Worm (Caenorhabditis elegans) whole organism, L3 larva: ENCODE measurements around the gene C09E7.8.
A peak's percentile ranks its signal among the peaks of the same experiment; 100 is the strongest.

Experiments
- R02D3.7 ChIP-seq: fragments of 150-350 bp; optimal IDR thresholded peaks from 2 replicates; lab custom pipeline; 2014; ENCODE audit warnings: missing biosample characterization, missing genetic modification characterization
- ZK546.5 ChIP-seq: sonication (generic microtip); optimal IDR thresholded peaks from 2 replicates; lab custom pipeline; 2017; ENCODE audit warnings: missing biosample characterization, missing genetic modification characterization
- aly-2 ChIP-seq: fragments of 150-350 bp; optimal IDR thresholded peaks from 2 replicates; lab custom pipeline; 2014; ENCODE audit warnings: missing biosample characterization, missing genetic modification characterization
- ama-1 ChIP-seq: fragments of 150-350 bp; optimal IDR thresholded peaks from 2 replicates; lab custom pipeline; 2018
- ceh-28 ChIP-seq: fragments of 150-350 bp; optimal IDR thresholded peaks from 2 replicates; lab custom pipeline; 2014; ENCODE audit warnings: missing biosample characterization, missing genetic modification reagents, missing genetic modification characterization
- ceh-82 ChIP-seq: fragments of 150-350 bp; optimal IDR thresholded peaks from 2 replicates; lab custom pipeline; 2014; ENCODE audit warnings: missing biosample characterization, missing genetic modification characterization
- ceh-9 ChIP-seq: sonication (generic microtip); optimal IDR thresholded peaks from 2 replicates; lab custom pipeline; 2018; ENCODE audit warnings: missing biosample characterization, missing genetic modification characterization
- daf-12 ChIP-seq: fragments of 150-350 bp; optimal IDR thresholded peaks from 2 replicates; lab custom pipeline; 2014; ENCODE audit warnings: missing biosample characterization, missing genetic modification reagents, missing genetic modification characterization
- egl-5 ChIP-seq: fragments of 150-350 bp; optimal IDR thresholded peaks from 2 replicates; lab custom pipeline; 2017; ENCODE audit warnings: missing biosample characterization, missing genetic modification reagents, missing genetic modification characterization, inconsistent platforms
- elt-1 ChIP-seq: fragments of 150-350 bp; optimal IDR thresholded peaks from 2 replicates; lab custom pipeline; 2014; ENCODE audit warnings: missing biosample characterization, missing genetic modification characterization
- elt-2 ChIP-seq: sonication (generic microtip); optimal IDR thresholded peaks from 2 replicates; lab custom pipeline; 2016; ENCODE audit warnings: missing genetic modification reagents, mild to moderate bottlenecking, missing genetic modification characterization, missing compliant biosample characterization
- elt-3 ChIP-seq, 3 experiments: fragments of 150-350 bp in 1 of 3; sonication (generic microtip) in 2 of 3; optimal IDR thresholded peaks; 2 replicates in 2 of 3; 4 replicates in 1 of 3; lab custom pipeline; 2014 to 2017; ENCODE audit warnings: missing biosample characterization in 3 of 3, missing genetic modification characterization in 3 of 3
- eor-1 ChIP-seq, 2 experiments: fragments of 150-350 bp; optimal IDR thresholded peaks; 2 replicates each; lab custom pipeline; 2014 to 2018; ENCODE audit warnings: missing biosample characterization in 2 of 2, missing genetic modification characterization in 2 of 2
- fkh-10 ChIP-seq: sonication (generic microtip); optimal IDR thresholded peaks from 2 replicates; lab custom pipeline; 2017; ENCODE audit warnings: missing biosample characterization, missing genetic modification reagents, missing genetic modification characterization
- fkh-2 ChIP-seq: fragments of 150-350 bp; optimal IDR thresholded peaks from 2 replicates; lab custom pipeline; 2014; ENCODE audit warnings: missing biosample characterization, missing genetic modification reagents, missing genetic modification characterization
- hmg-11 ChIP-seq: sonication (generic microtip); optimal IDR thresholded peaks from 2 replicates; lab custom pipeline; 2016; ENCODE audit warnings: missing genetic modification characterization, missing compliant biosample characterization
- lin-15B ChIP-seq: fragments of 150-350 bp; optimal IDR thresholded peaks from 2 replicates; lab custom pipeline; 2014; ENCODE audit warnings: missing biosample characterization, missing genetic modification characterization
- lsy-12 ChIP-seq: sonication (generic microtip); optimal IDR thresholded peaks from 2 replicates; lab custom pipeline; 2016; ENCODE audit warnings: mild to moderate bottlenecking, missing genetic modification characterization, missing compliant biosample characterization
- mdl-1 ChIP-seq: fragments of 150-350 bp; optimal IDR thresholded peaks from 2 replicates; lab custom pipeline; 2014; ENCODE audit warnings: missing biosample characterization, missing genetic modification characterization
- mml-1 ChIP-seq: fragments of 150-350 bp; sonication (generic microtip); optimal IDR thresholded peaks from 3 replicates; lab custom pipeline; 2014; ENCODE audit warnings: missing biosample characterization, missing genetic modification characterization
- nfya-1 ChIP-seq: sonication (generic microtip); optimal IDR thresholded peaks from 2 replicates; lab custom pipeline; 2017; ENCODE audit warnings: missing genetic modification characterization, mild to moderate bottlenecking, missing compliant biosample characterization, antibody characterized with exemption, moderate library complexity; ENCODE audit not compliant: insufficient read depth
- nhr-11 ChIP-seq: fragments of 150-350 bp; optimal IDR thresholded peaks from 2 replicates; lab custom pipeline; 2014; ENCODE audit warnings: missing biosample characterization, missing genetic modification characterization
- nhr-12 ChIP-seq: fragments of 150-350 bp; optimal IDR thresholded peaks from 2 replicates; lab custom pipeline; 2014; ENCODE audit warnings: missing biosample characterization, missing genetic modification characterization
- nhr-237 ChIP-seq: fragments of 150-350 bp; optimal IDR thresholded peaks from 2 replicates; lab custom pipeline; 2014; ENCODE audit warnings: missing biosample characterization, missing genetic modification characterization
- nhr-25 ChIP-seq: sonication (generic microtip); optimal IDR thresholded peaks from 2 replicates; lab custom pipeline; 2017; ENCODE audit warnings: missing biosample characterization, missing genetic modification characterization
- nhr-28 ChIP-seq: fragments of 150-350 bp; optimal IDR thresholded peaks from 2 replicates; lab custom pipeline; 2014; ENCODE audit warnings: missing biosample characterization, missing genetic modification characterization
- nhr-43 ChIP-seq: sonication (generic microtip); optimal IDR thresholded peaks from 2 replicates; lab custom pipeline; 2016; ENCODE audit warnings: mild to moderate bottlenecking, missing genetic modification characterization, missing compliant biosample characterization; ENCODE audit not compliant: poor library complexity, severe bottlenecking
- nhr-67 ChIP-seq: fragments of 150-350 bp; optimal IDR thresholded peaks from 2 replicates; lab custom pipeline; 2014; ENCODE audit warnings: missing biosample characterization, missing genetic modification characterization
- nhr-76 ChIP-seq: fragments of 150-350 bp; sonication (generic microtip); optimal IDR thresholded peaks from 5 replicates; lab custom pipeline; 2014; ENCODE audit warnings: missing biosample characterization, missing genetic modification characterization
- nhr-77 ChIP-seq: fragments of 150-350 bp; optimal IDR thresholded peaks from 2 replicates; lab custom pipeline; 2014; ENCODE audit warnings: missing biosample characterization, missing genetic modification characterization
- pha-4 ChIP-seq: fragments of 150-350 bp; optimal IDR thresholded peaks from 2 replicates; lab custom pipeline; 2014; ENCODE audit warnings: missing biosample characterization, missing genetic modification reagents, missing genetic modification characterization
- pqm-1 ChIP-seq: fragments of 150-350 bp; optimal IDR thresholded peaks from 2 replicates; lab custom pipeline; 2017; ENCODE audit warnings: missing biosample characterization, missing genetic modification characterization, inconsistent platforms
- sea-2 ChIP-seq: fragments of 150-350 bp; sonication (generic microtip); optimal IDR thresholded peaks from 4 replicates; lab custom pipeline; 2014; ENCODE audit warnings: missing biosample characterization, missing genetic modification reagents, missing genetic modification characterization
- skn-1 ChIP-seq: fragments of 150-350 bp; optimal IDR thresholded peaks from 2 replicates; lab custom pipeline; 2014; ENCODE audit warnings: missing biosample characterization, missing genetic modification characterization
- snpc-4 ChIP-seq: fragments of 150-350 bp; optimal IDR thresholded peaks from 2 replicates; lab custom pipeline; 2014; ENCODE audit warnings: missing biosample characterization, missing genetic modification characterization
- tbx-2 ChIP-seq: sonication (generic microtip); optimal IDR thresholded peaks from 2 replicates; lab custom pipeline; 2016; ENCODE audit warnings: mild to moderate bottlenecking, missing genetic modification characterization, missing compliant biosample characterization
- unc-39 ChIP-seq: sonication (generic microtip); optimal IDR thresholded peaks from 4 replicates; lab custom pipeline; 2017; ENCODE audit warnings: missing biosample characterization, missing genetic modification characterization
- zag-1 ChIP-seq: fragments of 150-350 bp; optimal IDR thresholded peaks from 2 replicates; lab custom pipeline; 2014; ENCODE audit warnings: missing biosample characterization, missing genetic modification characterization
- ztf-11 ChIP-seq: fragments of 150-350 bp; optimal IDR thresholded peaks from 2 replicates; lab custom pipeline; 2014; ENCODE audit warnings: missing biosample characterization, missing genetic modification characterization
- ztf-4 ChIP-seq: fragments of 150-350 bp; optimal IDR thresholded peaks from 2 replicates; lab custom pipeline; 2014; ENCODE audit warnings: missing biosample characterization, missing genetic modification characterization

Gene C09E7.8

DNA sequence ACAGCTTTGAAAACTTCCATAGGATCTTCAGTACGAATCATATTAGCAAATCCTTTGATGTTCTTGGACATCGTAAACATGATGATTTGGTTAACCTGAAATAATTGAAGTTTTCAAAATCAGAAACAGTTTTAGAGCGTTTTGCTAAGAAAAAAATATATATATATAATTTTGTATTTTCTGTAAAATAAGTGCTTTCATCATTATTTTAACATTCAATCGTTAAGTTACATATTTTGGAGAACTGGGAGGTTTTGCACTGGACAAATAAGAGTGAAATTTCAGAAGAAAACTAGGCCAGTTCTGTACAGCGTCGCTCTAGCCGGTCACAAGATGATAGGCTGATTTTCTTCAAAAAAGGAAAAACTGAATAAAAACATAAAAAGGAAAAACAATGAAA lies 20.1 kb upstream of the C09E7.8 start, which contains the start of gene F27B3.6:
TSS of gene F27B3.6 (minus strand) at position 101 of the 400 bp plus-strand sequence.
- TF ChIP-seq elt-2 (tag; lab: Kevin White, UChicago) (no peak), pha-4 (tag; lab: Kevin White, UChicago) (no peak), mml-1 (tag; lab: Kevin White, UChicago) (no peak), nfya-1 (no peak), ztf-11 (tag; lab: Kevin White, UChicago) (no peak), pqm-1 (tag; lab: Kevin White, UChicago) (no peak), snpc-4 (tag; lab: Kevin White, UChicago) (no peak), nhr-12 (no peak), lin-15B (no peak), nhr-77 (no peak), ZK546.5 (tag; lab: Kevin White, UChicago) (no peak), R02D3.7 (tag; lab: Kevin White, UChicago) (no peak), daf-12 (tag; lab: Kevin White, UChicago) (no peak), ztf-4 (tag; lab: Kevin White, UChicago) (no peak), eor-1 (tag; optimal IDR thresholded peaks at IDR 0.05; lab: Kevin White, UChicago) (no peak), fkh-2 (tag; lab: Kevin White, UChicago) (no peak), zag-1 (tag; lab: Kevin White, UChicago) (no peak), nhr-25 (tag; lab: Kevin White, UChicago) (no peak)

DNA sequence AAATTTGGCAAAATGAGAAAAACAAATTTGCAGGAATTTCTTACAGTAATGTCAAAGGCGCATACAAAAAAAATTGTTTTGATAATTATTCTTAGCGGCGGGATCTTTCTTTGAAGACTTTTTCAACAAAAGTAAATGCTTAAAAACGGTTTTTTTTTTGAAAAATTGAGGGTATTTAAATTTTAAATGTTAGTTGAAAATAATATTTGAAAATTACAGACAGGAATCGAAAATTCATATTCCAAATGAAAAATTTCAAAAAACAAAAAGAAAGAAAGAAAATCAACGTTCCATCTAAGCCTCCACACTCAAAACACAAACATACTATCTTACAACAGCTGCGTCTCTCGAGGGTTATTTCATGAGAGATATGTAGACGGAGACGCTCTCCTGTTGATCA lies 18.8 kb upstream of the C09E7.8 start:
- TF ChIP-seq nhr-43 (no peak), daf-12 (tag; lab: Kevin White, UChicago) (no peak), zag-1 (tag; lab: Kevin White, UChicago) (no peak), R02D3.7 (tag; lab: Kevin White, UChicago) (no peak), ceh-9 (tag; lab: Kevin White, UChicago) (no peak), nhr-67 (tag; lab: Kevin White, UChicago) (no peak), nhr-12 (no peak), elt-3 (tag; optimal IDR thresholded peaks at IDR 0.05; lab: Kevin White, UChicago) (no peak), mdl-1 (tag; lab: Kevin White, UChicago) (no peak), snpc-4 (tag; lab: Kevin White, UChicago) (no peak), sea-2 (GFP tag; lab: Kevin White, UChicago) (no peak), hmg-11 (no peak), nhr-28 (tag; lab: Kevin White, UChicago) (no peak)

DNA sequence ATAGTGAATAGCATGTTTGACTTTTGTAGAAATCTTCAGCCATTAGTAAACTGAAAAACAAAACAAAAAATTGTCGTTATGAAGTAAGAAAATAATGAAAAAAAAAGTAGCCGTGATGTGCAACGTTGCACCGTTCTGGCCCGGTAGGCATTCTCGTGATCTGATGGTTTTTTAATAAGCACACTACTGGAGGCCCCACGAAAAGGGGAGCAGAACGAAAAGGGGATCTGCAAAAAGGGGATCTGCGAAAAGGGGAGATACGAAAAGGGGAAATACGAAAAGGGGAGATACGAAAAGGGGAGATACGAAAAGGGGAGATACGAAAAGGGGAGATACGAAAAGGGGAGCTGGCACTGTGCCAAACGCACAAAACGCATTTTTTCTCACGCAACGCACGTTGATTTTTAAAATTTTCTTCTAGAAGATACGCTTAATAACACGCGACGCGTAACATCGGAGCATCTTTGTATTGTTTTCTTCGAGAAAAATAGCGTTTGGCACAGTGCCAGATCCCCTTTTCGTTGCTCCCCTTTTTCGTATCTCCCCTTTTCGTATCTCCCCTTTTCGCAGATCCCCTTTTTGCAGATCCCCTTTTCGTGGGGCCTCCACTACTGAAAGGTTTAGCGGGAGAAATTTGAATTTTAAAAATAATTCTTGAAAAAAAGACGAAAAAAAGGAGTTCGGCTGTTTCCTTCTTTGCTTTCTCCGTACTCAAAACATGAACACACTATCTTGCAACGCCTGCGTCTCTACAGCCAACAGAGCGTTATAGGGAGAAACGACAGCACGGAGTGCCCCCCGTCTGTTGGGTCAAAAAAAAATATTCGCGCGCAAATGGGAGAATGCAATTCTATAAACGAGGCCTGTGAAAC lies 7.0 kb downstream of the C09E7.8 start, which contains the start of gene C09E7.7:
TSS of gene C09E7.7 (minus strand) at position 57 of the 872 bp plus-strand sequence.
- peak; percentile 25 for TF ChIP-seq snpc-4 (tag; lab: Kevin White, UChicago)
- peak; percentile 15 for TF ChIP-seq nhr-25 (tag; lab: Kevin White, UChicago)
- TF ChIP-seq hmg-11, result peak; percentile 11
- TF ChIP-seq elt-2 (tag; lab: Kevin White, UChicago), result peak; percentile 16
- peak; percentile 0 for TF ChIP-seq ceh-28 (tag; lab: Kevin White, UChicago)
- TF ChIP-seq nhr-43, result peak; percentile 63
- peak; percentile 50 for TF ChIP-seq nfya-1
- peak; percentile 30 for TF ChIP-seq pha-4 (tag; lab: Kevin White, UChicago)
- peak; percentile 21 for TF ChIP-seq lin-15B
- TF ChIP-seq tbx-2, result peak; percentile 21
- peak; percentile 2 for TF ChIP-seq fkh-10 (GFP tag; lab: Kevin White, UChicago)
- TF ChIP-seq elt-1 (tag; lab: Kevin White, UChicago), result peak; percentile 36

DNA sequence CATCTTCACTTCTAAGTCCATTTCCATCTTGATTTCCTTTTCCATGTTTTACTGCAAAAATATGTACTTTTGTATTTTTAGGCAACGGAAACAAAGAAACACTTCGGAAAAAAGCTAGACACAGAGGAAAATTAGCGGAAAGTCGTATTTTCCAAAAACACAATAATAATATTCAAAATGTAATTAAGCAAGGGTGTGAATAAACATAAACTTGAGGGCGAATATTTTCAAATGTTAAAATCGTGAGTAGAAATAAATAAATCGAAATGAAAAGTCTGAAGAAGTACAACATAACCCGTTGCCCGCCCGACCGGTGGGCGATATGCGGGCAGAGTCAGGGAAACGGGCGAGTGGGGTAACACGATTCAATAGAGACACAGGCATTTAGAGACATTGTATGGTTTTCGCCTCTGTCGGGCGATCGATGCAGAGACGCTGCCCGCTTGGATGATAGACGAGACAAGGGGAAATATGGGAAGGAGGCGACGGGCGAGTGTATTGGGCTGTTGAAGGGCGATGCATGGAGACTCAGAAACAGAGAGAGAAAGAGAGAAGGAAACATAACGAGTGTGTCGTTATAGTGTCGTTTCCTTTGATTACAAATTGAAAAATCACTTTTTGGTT lies 21.3 kb downstream of the C09E7.8 start, which contains the start of gene C09E7.4:
TSS of gene C09E7.4 (minus strand) at position 51 of the 624 bp plus-strand sequence.
- TF ChIP-seq elt-2 (tag; lab: Kevin White, UChicago) (peak; percentile 29), lin-15B (peak; percentile 3), skn-1 (tag; lab: Kevin White, UChicago) (no peak), ama-1 (lab: Kevin White, UChicago) (no peak), elt-1 (tag; lab: Kevin White, UChicago) (no peak), pqm-1 (tag; lab: Kevin White, UChicago) (no peak), snpc-4 (tag; lab: Kevin White, UChicago) (no peak), ceh-82 (tag; lab: Kevin White, UChicago) (no peak), aly-2 (tag; lab: Kevin White, UChicago) (no peak), ztf-4 (tag; lab: Kevin White, UChicago) (no peak), ceh-9 (tag; lab: Kevin White, UChicago) (no peak), nhr-237 (no peak), fkh-2 (tag; lab: Kevin White, UChicago) (no peak), lsy-12 (tag; lab: Kevin White, UChicago) (no peak), elt-3 (tag; optimal IDR thresholded peaks at IDR 0.05; lab: Kevin White, UChicago) (no peak), nhr-25 (tag; lab: Kevin White, UChicago) (no peak), nhr-11 (tag; lab: Kevin White, UChicago) (no peak), unc-39 (no peak), nhr-77 (no peak), mdl-1 (tag; lab: Kevin White, UChicago) (no peak), pha-4 (tag; lab: Kevin White, UChicago) (peak; percentile 29), fkh-10 (GFP tag; lab: Kevin White, UChicago) (no peak), nfya-1 (peak; percentile 52), nhr-76 (tag; lab: Kevin White, UChicago) (no peak), ZK546.5 (tag; lab: Kevin White, UChicago) (no peak), egl-5 (no peak), ceh-28 (tag; lab: Kevin White, UChicago) (peak; percentile 29), zag-1 (tag; lab: Kevin White, UChicago) (no peak), eor-1 (tag; optimal IDR thresholded peaks at IDR 0.05; lab: Kevin White, UChicago) (no peak), tbx-2 (no peak), sea-2 (GFP tag; lab: Kevin White, UChicago) (no peak)
